Fruit fly (Drosophila melanogaster) whole organism, embryonic: Measurements from ENCODE around the gene CG11980.

ENCODE experiments used
- CG10654 ChIP-seq: fragments of 200-800 bp; sonication (Bioruptor generic); optimal IDR thresholded peaks from 2 replicates; lab custom pipeline; 2016; ENCODE audit warnings: missing biosample characterization, missing genetic modification characterization
- CG11695 ChIP-seq: fragments of 200-800 bp; sonication (Bioruptor generic); IDR thresholded peaks from 3 replicates; pipeline ENCODE4 v1.3.6; 2022; ENCODE audit warnings: missing biosample characterization, missing genetic modification characterization
- CG12155 ChIP-seq: fragments of 200-800 bp; sonication (Bioruptor generic); optimal IDR thresholded peaks from 3 replicates; lab custom pipeline; 2016; ENCODE audit warnings: missing biosample characterization, missing genetic modification characterization
- CG12659 ChIP-seq: fragments of 200-800 bp; sonication (Bioruptor generic); optimal IDR thresholded peaks from 3 replicates; lab custom pipeline; 2017; ENCODE audit warnings: mild to moderate bottlenecking, missing biosample characterization, missing genetic modification reagents, missing genetic modification characterization
- CG13894 ChIP-seq: fragments of 200-800 bp; sonication (Bioruptor generic); optimal IDR thresholded peaks from 3 replicates; lab custom pipeline; 2018; ENCODE audit warnings: missing biosample characterization, mild to moderate bottlenecking, missing genetic modification characterization, moderate library complexity
- CG15269 ChIP-seq: fragments of 200-800 bp; sonication (Bioruptor generic); optimal IDR thresholded peaks from 2 replicates; lab custom pipeline; 2018; ENCODE audit warnings: missing biosample characterization, mild to moderate bottlenecking, missing genetic modification characterization, moderate library complexity
- CG1602 ChIP-seq: fragments of 200-800 bp; sonication (Bioruptor generic); optimal IDR thresholded peaks from 3 replicates; lab custom pipeline; 2016; ENCODE audit warnings: missing biosample characterization, missing genetic modification characterization
- CG18764 ChIP-seq: fragments of 200-800 bp; sonication (Bioruptor generic); optimal IDR thresholded peaks from 3 replicates; lab custom pipeline; 2016; ENCODE audit warnings: missing biosample characterization, missing genetic modification characterization
- CG2678 ChIP-seq: fragments of 200-800 bp; sonication (Bioruptor generic); optimal IDR thresholded peaks from 3 replicates; lab custom pipeline; 2019; ENCODE audit warnings: missing biosample characterization, mild to moderate bottlenecking, missing genetic modification characterization, moderate library complexity
- CG30020 ChIP-seq: fragments of 200-800 bp; optimal IDR thresholded peaks from 2 replicates; lab custom pipeline; 2019; ENCODE audit warnings: missing biosample characterization, mild to moderate bottlenecking, missing genetic modification characterization, moderate library complexity
- CG3065 ChIP-seq: fragments of 200-800 bp; sonication (Bioruptor generic); optimal IDR thresholded peaks from 2 replicates; lab custom pipeline; 2016; ENCODE audit warnings: missing biosample characterization, missing genetic modification characterization
- CG32772 ChIP-seq: fragments of 200-800 bp; sonication (Bioruptor generic); IDR thresholded peaks from 2 replicates; pipeline ENCODE4 v1.3.6; 2022; ENCODE audit warnings: missing biosample characterization, missing genetic modification characterization
- CG33557 ChIP-seq: fragments of 200-800 bp; sonication (Bioruptor generic); optimal IDR thresholded peaks from 2 replicates; lab custom pipeline; 2019; ENCODE audit warnings: missing biosample characterization, mild to moderate bottlenecking, missing genetic modification characterization, moderate library complexity
- CG3407 ChIP-seq: fragments of 200-800 bp; sonication (Bioruptor generic); optimal IDR thresholded peaks from 2 replicates; lab custom pipeline; 2018; ENCODE audit warnings: missing biosample characterization, mild to moderate bottlenecking, missing genetic modification characterization
- CG4707 ChIP-seq: fragments of 200-800 bp; sonication (Bioruptor generic); optimal IDR thresholded peaks from 2 replicates; lab custom pipeline; 2018; ENCODE audit warnings: missing biosample characterization, mild to moderate bottlenecking, missing genetic modification characterization, moderate library complexity
- CG6254 ChIP-seq: fragments of 200-800 bp; sonication (Bioruptor generic); optimal IDR thresholded peaks from 3 replicates; lab custom pipeline; 2017; ENCODE audit warnings: mild to moderate bottlenecking, missing biosample characterization, missing genetic modification reagents, missing genetic modification characterization
- CG6689 ChIP-seq: fragments of 200-800 bp; sonication (Bioruptor generic); IDR thresholded peaks from 2 replicates; pipeline ENCODE4 v1.3.6; 2022; ENCODE audit warnings: missing biosample characterization, missing genetic modification characterization
- CG8944 ChIP-seq: fragments of 200-800 bp; sonication (Bioruptor generic); optimal IDR thresholded peaks from 3 replicates; lab custom pipeline; 2016; ENCODE audit warnings: missing biosample characterization, missing genetic modification characterization
- CG9609 ChIP-seq: fragments of 200-800 bp; sonication (Bioruptor generic); optimal IDR thresholded peaks from 3 replicates; lab custom pipeline; 2016; ENCODE audit warnings: missing biosample characterization, missing genetic modification characterization
- CoRest ChIP-seq: fragments of 200-800 bp; sonication (Bioruptor generic); optimal IDR thresholded peaks from 3 replicates; lab custom pipeline; 2018; ENCODE audit warnings: missing biosample characterization, mild to moderate bottlenecking, missing genetic modification characterization, moderate library complexity
- D19A ChIP-seq: fragments of 200-800 bp; optimal IDR thresholded peaks from 3 replicates; lab custom pipeline; 2019; ENCODE audit warnings: missing biosample characterization, mild to moderate bottlenecking, missing genetic modification characterization, moderate library complexity
- E2f2 ChIP-seq: fragments of 200-800 bp; sonication (Bioruptor generic); IDR thresholded peaks from 2 replicates; pipeline ENCODE4 v1.3.6; 2022; ENCODE audit warnings: missing biosample characterization, missing genetic modification characterization
- Hr51 ChIP-seq, 2 experiments: fragments of 200-800 bp; sonication (Bioruptor generic); optimal IDR thresholded peaks; 2 replicates in 1 of 2; 3 replicates in 1 of 2; lab custom pipeline; 2016 to 2018; ENCODE audit warnings: missing biosample characterization in 2 of 2, missing genetic modification characterization in 2 of 2, mild to moderate bottlenecking in 1 of 2, moderate library complexity in 1 of 2
- Hr78 ChIP-seq, 2 experiments: fragments of 200-800 bp in 1 of 2; fragments of >200 bp in 1 of 2; sonication (Bioruptor generic) in 1 of 2; optimal IDR thresholded peaks; 2 replicates each; lab custom pipeline; 2017 to 2019; ENCODE audit warnings: missing biosample characterization in 2 of 2, missing genetic modification characterization in 2 of 2, mild to moderate bottlenecking in 1 of 2, moderate library complexity in 1 of 2
- Kr ChIP-seq: fragments of 200-800 bp; sonication (Bioruptor generic); optimal IDR thresholded peaks from 2 replicates; lab custom pipeline; 2017; ENCODE audit warnings: missing biosample characterization, mild to moderate bottlenecking, missing genetic modification characterization
- Lhr ChIP-seq: fragments of 200-800 bp; sonication (Bioruptor generic); optimal IDR thresholded peaks from 3 replicates; lab custom pipeline; 2017; ENCODE audit warnings: mild to moderate bottlenecking, missing biosample characterization, missing genetic modification reagents, missing genetic modification characterization
- Nf-YB ChIP-seq: fragments of 200-800 bp; sonication (Bioruptor generic); optimal IDR thresholded peaks from 3 replicates; lab custom pipeline; 2019; ENCODE audit warnings: missing biosample characterization, mild to moderate bottlenecking, missing genetic modification characterization, moderate library complexity
- Side ChIP-seq: fragments of 200-800 bp; sonication (Bioruptor generic); optimal IDR thresholded peaks from 2 replicates; lab custom pipeline; 2016; ENCODE audit warnings: missing biosample characterization, missing genetic modification characterization
- Sox102F ChIP-seq: fragments of 200-800 bp; sonication (Bioruptor generic); optimal IDR thresholded peaks from 2 replicates; lab custom pipeline; 2018; ENCODE audit warnings: missing biosample characterization, mild to moderate bottlenecking, missing genetic modification characterization, moderate library complexity
- az2 ChIP-seq: fragments of 200-800 bp; sonication (Bioruptor generic); optimal IDR thresholded peaks from 3 replicates; lab custom pipeline; 2016; ENCODE audit warnings: missing biosample characterization, missing genetic modification characterization
- cg ChIP-seq: fragments of 200-800 bp; sonication (Bioruptor generic); optimal IDR thresholded peaks from 3 replicates; lab custom pipeline; 2019; ENCODE audit warnings: missing biosample characterization, mild to moderate bottlenecking, missing genetic modification characterization, moderate library complexity
- ewg ChIP-seq: fragments of 200-800 bp; sonication (Bioruptor generic); optimal IDR thresholded peaks from 3 replicates; lab custom pipeline; 2017; ENCODE audit warnings: mild to moderate bottlenecking, missing biosample characterization, missing genetic modification reagents, missing genetic modification characterization
- grn ChIP-seq: fragments of 200-800 bp; sonication (Bioruptor generic); optimal IDR thresholded peaks from 3 replicates; lab custom pipeline; 2017; ENCODE audit warnings: missing biosample characterization, missing genetic modification characterization
- gsb-n ChIP-seq: fragments of 200-800 bp; sonication (Bioruptor generic); optimal IDR thresholded peaks from 3 replicates; lab custom pipeline; 2018; ENCODE audit warnings: missing biosample characterization, mild to moderate bottlenecking, missing genetic modification characterization
- hkb ChIP-seq, 2 experiments: fragments of 200-800 bp in 1 of 2; fragments of >200 bp in 1 of 2; sonication (Bioruptor generic) in 1 of 2; IDR thresholded peaks in 1 of 2; optimal IDR thresholded peaks in 1 of 2; 2 replicates each; pipeline versions ENCODE4 v1.3.6 to Lab custom; 2017 to 2022; ENCODE audit warnings: missing biosample characterization in 1 of 2, missing genetic modification characterization in 1 of 2
- nerfin-1 ChIP-seq: fragments of 200-800 bp; sonication (Bioruptor generic); optimal IDR thresholded peaks from 3 replicates; lab custom pipeline; 2019; ENCODE audit warnings: missing biosample characterization, mild to moderate bottlenecking, missing genetic modification characterization, moderate library complexity
- onecut ChIP-seq: fragments of 200-800 bp; sonication (Bioruptor generic); IDR thresholded peaks from 2 replicates; pipeline ENCODE4 v1.3.6; 2022; ENCODE audit warnings: missing biosample characterization, missing genetic modification characterization
- psq ChIP-seq: fragments of 200-800 bp; sonication (Bioruptor generic); optimal IDR thresholded peaks from 2 replicates; lab custom pipeline; 2017; ENCODE audit warnings: missing biosample characterization, missing genetic modification characterization
- ranshi ChIP-seq: fragments of 200-800 bp; sonication (Bioruptor generic); IDR thresholded peaks from 2 replicates; pipeline ENCODE4 v1.3.6; 2022; ENCODE audit warnings: missing biosample characterization, missing genetic modification characterization
- row ChIP-seq: fragments of 200-800 bp; sonication (Bioruptor generic); IDR thresholded peaks from 3 replicates; pipeline ENCODE4 v1.3.6; 2022; ENCODE audit warnings: missing biosample characterization, missing genetic modification characterization
- salm ChIP-seq: fragments of 200-800 bp; sonication (Bioruptor generic); optimal IDR thresholded peaks from 2 replicates; lab custom pipeline; 2018; ENCODE audit warnings: missing biosample characterization, mild to moderate bottlenecking, missing genetic modification characterization
- sens ChIP-seq: fragments of 200-800 bp; sonication (Bioruptor generic); peaks from one replicate; lab custom pipeline; 2016; ENCODE audit warnings: missing biosample characterization, missing genetic modification characterization
- sna ChIP-seq: fragments of 200-800 bp; sonication (Bioruptor generic); IDR thresholded peaks from 2 replicates; pipeline ENCODE4 v1.3.6; 2022; ENCODE audit warnings: missing biosample characterization, missing genetic modification characterization; ENCODE audit not compliant: partially characterized antibody
- tap ChIP-seq: fragments of 200-800 bp; optimal IDR thresholded peaks from 3 replicates; lab custom pipeline; 2019; ENCODE audit warnings: missing biosample characterization, mild to moderate bottlenecking, missing genetic modification characterization, moderate library complexity
- trem ChIP-seq: fragments of 200-800 bp; optimal IDR thresholded peaks from 3 replicates; lab custom pipeline; 2019; ENCODE audit warnings: missing biosample characterization, mild to moderate bottlenecking, missing genetic modification characterization, moderate library complexity
- z ChIP-seq: fragments of 200-800 bp; sonication (Bioruptor generic); IDR thresholded peaks from 3 replicates; pipeline ENCODE4 v1.3.6; 2022; ENCODE audit warnings: missing biosample characterization, missing genetic modification characterization
- zen2 ChIP-seq: fragments of 200-800 bp; sonication (Bioruptor generic); IDR thresholded peaks from 3 replicates; pipeline ENCODE4 v1.3.6; 2022; ENCODE audit warnings: missing biosample characterization, missing genetic modification characterization; ENCODE audit not compliant: partially characterized antibody

The CG11980 gene

DNA sequence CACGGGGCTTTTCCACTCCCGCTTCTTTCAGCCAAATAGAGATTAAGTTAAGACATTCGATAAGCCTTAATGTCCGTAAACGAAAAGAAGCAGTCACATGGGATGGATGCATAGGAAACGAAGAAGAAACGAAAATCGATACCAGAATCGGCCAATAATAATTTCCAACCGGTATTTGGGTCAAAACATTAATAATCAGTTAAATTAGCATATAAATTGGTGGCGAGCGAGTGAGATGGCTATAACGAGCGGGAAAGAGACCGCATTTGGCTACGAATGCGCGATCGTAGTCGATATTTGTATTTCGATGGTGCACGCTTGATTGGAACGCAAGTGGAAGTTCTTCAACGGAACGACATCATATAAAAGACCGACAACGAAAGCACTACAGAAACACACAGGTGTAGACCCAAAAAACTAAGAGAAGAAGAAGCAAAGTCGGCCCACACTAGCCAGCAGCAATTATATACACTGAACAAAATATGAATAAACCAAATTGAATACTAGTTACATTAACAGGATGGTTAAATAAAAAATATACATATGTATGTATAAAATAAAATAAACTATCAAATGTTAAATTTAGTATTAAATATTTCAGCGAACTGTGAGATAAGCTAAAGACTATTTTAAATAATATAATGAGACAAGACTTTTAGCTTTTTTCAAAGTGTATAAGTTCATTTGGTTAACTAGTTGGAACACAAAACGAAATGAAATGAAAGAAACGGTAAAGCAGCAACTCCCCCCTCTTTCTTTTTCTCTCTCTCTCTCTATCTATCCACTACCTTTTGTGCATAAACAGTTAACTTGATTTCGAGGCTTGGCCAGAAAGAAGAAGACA, 49.1 kb upstream of the CG11980 start (continued):
- TF ChIP-seq sens (peak; percentile 65), CG12659 (GFP tag; lab: Kevin White, UChicago) (peak; percentile 45), CG3065 (GFP tag; lab: Kevin White, UChicago) (peak; percentile 22), CoRest (peak; percentile 66), CG33557 (peak; percentile 60), D19A (tag; lab: Kevin White, UChicago) (peak; percentile 81), CG13894 (tag; lab: Kevin White, UChicago) (no peak), CG8944 (GFP tag; lab: Kevin White, UChicago) (no peak), z (no peak), Hr51 (GFP tag; optimal IDR thresholded peaks at IDR 0.05; lab: Kevin White, UChicago) (peak in 1 of 2 experiments; percentile 75), E2f2 (peak; percentile 28; the same call in 1 of the 2 replicates), CG10654 (peak; percentile 36), tap (peak; percentile 75), trem (tag; lab: Kevin White, UChicago) (peak; percentile 80), CG6689 (GFP tag; lab: Robert Waterston, UW) (peak; percentile 65), CG1602 (peak; percentile 36), grn (GFP tag; lab: Kevin White, UChicago) (peak; percentile 19), CG3407 (GFP tag; lab: Kevin White, UChicago) (peak; percentile 47), az2 (GFP tag; lab: Kevin White, UChicago) (peak; percentile 40), CG12155 (GFP tag; lab: Kevin White, UChicago) (peak; percentile 11), row (peak; percentile 37; the same call in 1 of the 3 replicates), cg (GFP tag; lab: Kevin White, UChicago) (no peak), Nf-YB (GFP tag; lab: Kevin White, UChicago) (peak; percentile 46), ranshi (no peak), onecut (GFP tag; lab: Robert Waterston, UW) (peak; percentile 86), CG32772 (peak; percentile 42; the same call in 1 of the 2 replicates), CG4707 (GFP tag; lab: Kevin White, UChicago) (peak; percentile 2), Kr (no peak), Side (GFP tag; lab: Kevin White, UChicago) (no peak), CG6254 (GFP tag; lab: Kevin White, UChicago) (peak; percentile 32), psq (GFP tag; lab: Kevin White, UChicago) (peak; percentile 62), salm (tag; lab: Kevin White, UChicago) (peak; percentile 25), CG18764 (GFP tag; lab: Kevin White, UChicago) (peak; percentile 21), CG15269 (tag; lab: Kevin White, UChicago) (peak; percentile 57), nerfin-1 (peak; percentile 77), sna (GFP tag; lab: Robert Waterston, UW) (no peak), CG11695 (0 out of 3 replicates have a peak, but pooled peaks have one; percentile 42), zen2 (GFP tag; lab: Robert Waterston, UW) (no peak), Sox102F (GFP tag; lab: Kevin White, UChicago) (peak; percentile 86), ewg (peak; percentile 30), CG9609 (no peak), Hr78 (GFP tag; optimal IDR thresholded peaks at IDR 0.05; lab: Kevin White, UChicago) (peak in 1 of 2 experiments; percentile 60), Lhr (GFP tag; lab: Kevin White, UChicago) (peak; percentile 27), CG30020 (tag; lab: Kevin White, UChicago) (peak; percentile 24), CG2678 (tag; lab: Kevin White, UChicago) (peak; percentile 84), hkb (optimal IDR thresholded peaks at IDR 0.05; lab: Kevin White, UChicago) (no peak), hkb (GFP tag; IDR thresholded peaks at IDR 0.05; lab: Robert Waterston, UW) (peak; percentile 28; the same call in 1 of the 2 replicates), gsb-n (peak; percentile 84)
